Worm (Caenorhabditis elegans) whole organism, mixed stage, embryonic: ENCODE results near the gene Y57G11C.1131.
"Not testable (repeated sequence)": the region's sequence is repeated elsewhere in the genome, so short reads cannot be mapped to it uniquely, and the experiment has no call there.

Experiments used
- bed-3 ChIP-seq: fragments of 200-800 bp; sonication (Bioruptor generic); optimal IDR thresholded peaks from 3 replicates; lab custom pipeline; 2018; ENCODE audit warnings: mild to moderate bottlenecking, missing genetic modification characterization, moderate library complexity, missing compliant biosample characterization
- blmp-1 ChIP-seq: fragments of 150-350 bp; optimal IDR thresholded peaks from 2 replicates; lab custom pipeline; 2014; ENCODE audit warnings: missing biosample characterization, missing genetic modification characterization
- ceh-39 ChIP-seq: fragments of 150-350 bp; optimal IDR thresholded peaks from 2 replicates; lab custom pipeline; 2014; ENCODE audit warnings: missing biosample characterization, missing genetic modification characterization
- ceh-43 ChIP-seq: fragments of 200-800 bp; sonication (Bioruptor generic); optimal IDR thresholded peaks from 2 replicates; lab custom pipeline; 2018; ENCODE audit warnings: mild to moderate bottlenecking, missing genetic modification characterization, moderate library complexity, missing compliant biosample characterization
- ceh-83 ChIP-seq: fragments of 200-800 bp; sonication (Bioruptor generic); optimal IDR thresholded peaks from 2 replicates; lab custom pipeline; 2018; ENCODE audit warnings: mild to moderate bottlenecking, missing genetic modification characterization, missing compliant biosample characterization
- cnd-1 ChIP-seq: fragments of 200-800 bp; sonication (Bioruptor generic); optimal IDR thresholded peaks from 2 replicates; lab custom pipeline; 2018; ENCODE audit warnings: mild to moderate bottlenecking, missing genetic modification characterization, missing compliant biosample characterization
- drap-1 ChIP-seq: fragments of 200-800 bp; sonication (Bioruptor generic); optimal IDR thresholded peaks from 3 replicates; lab custom pipeline; 2018; ENCODE audit warnings: mild to moderate bottlenecking, missing genetic modification characterization, missing compliant biosample characterization
- elt-1 ChIP-seq: sonication (generic microtip); optimal IDR thresholded peaks from 2 replicates; lab custom pipeline; 2017; ENCODE audit warnings: missing genetic modification characterization, mild to moderate bottlenecking, missing compliant biosample characterization, antibody characterized with exemption, moderate library complexity, borderline replicate concordance; ENCODE audit not compliant: insufficient read depth
- elt-3 ChIP-seq: fragments of 150-350 bp; optimal IDR thresholded peaks from 2 replicates; lab custom pipeline; 2014; ENCODE audit warnings: missing biosample characterization, missing genetic modification characterization
- ham-2 ChIP-seq: fragments of 200-800 bp; sonication (Bioruptor generic); optimal IDR thresholded peaks from 2 replicates; lab custom pipeline; 2018; ENCODE audit warnings: mild to moderate bottlenecking, missing genetic modification characterization, missing compliant biosample characterization
- hlh-1 ChIP-seq: fragments of 150-350 bp; optimal IDR thresholded peaks from 2 replicates; lab custom pipeline; 2014; ENCODE audit warnings: missing biosample characterization, missing genetic modification reagents, missing genetic modification characterization
- lin-13 ChIP-seq: fragments of 150-350 bp; optimal IDR thresholded peaks from 2 replicates; lab custom pipeline; 2014; ENCODE audit warnings: missing biosample characterization, missing genetic modification characterization
- lin-32 ChIP-seq: fragments of 200-800 bp; sonication (Bioruptor generic); optimal IDR thresholded peaks from 2 replicates; lab custom pipeline; 2018; ENCODE audit warnings: mild to moderate bottlenecking, missing genetic modification characterization, missing compliant biosample characterization
- lsy-2 ChIP-seq: fragments of 150-350 bp; optimal IDR thresholded peaks from 2 replicates; lab custom pipeline; 2014; ENCODE audit warnings: missing biosample characterization, missing genetic modification characterization
- mab-5 ChIP-seq: fragments of 150-350 bp; optimal IDR thresholded peaks from 2 replicates; lab custom pipeline; 2014; ENCODE audit warnings: missing biosample characterization, missing genetic modification characterization
- mep-1 ChIP-seq: fragments of 150-350 bp; optimal IDR thresholded peaks from 2 replicates; lab custom pipeline; 2017; ENCODE audit warnings: missing biosample characterization, missing genetic modification reagents, missing genetic modification characterization, inconsistent platforms
- nhr-12 ChIP-seq: fragments of 150-350 bp; optimal IDR thresholded peaks from 2 replicates; lab custom pipeline; 2014; ENCODE audit warnings: missing biosample characterization, missing genetic modification characterization
- nhr-2 ChIP-seq: fragments of 150-350 bp; optimal IDR thresholded peaks from 2 replicates; lab custom pipeline; 2014; ENCODE audit warnings: missing biosample characterization, missing genetic modification characterization
- nhr-237 ChIP-seq: fragments of 150-350 bp; optimal IDR thresholded peaks from 2 replicates; lab custom pipeline; 2014; ENCODE audit warnings: missing biosample characterization, missing genetic modification characterization
- nhr-28 ChIP-seq: fragments of 150-350 bp; optimal IDR thresholded peaks from 2 replicates; lab custom pipeline; 2014; ENCODE audit warnings: missing biosample characterization, missing genetic modification characterization
- nhr-76 ChIP-seq: sonication (generic microtip); optimal IDR thresholded peaks from 2 replicates; lab custom pipeline; 2017; ENCODE audit warnings: missing biosample characterization, missing genetic modification characterization
- pha-4 ChIP-seq: fragments of 150-350 bp; optimal IDR thresholded peaks from 2 replicates; lab custom pipeline; 2018; ENCODE audit warnings: missing biosample characterization, missing genetic modification reagents, missing genetic modification characterization
- sem-2 ChIP-seq: fragments of 200-800 bp; sonication (Bioruptor generic); optimal IDR thresholded peaks from 2 replicates; lab custom pipeline; 2018; ENCODE audit warnings: mild to moderate bottlenecking, missing genetic modification characterization, missing compliant biosample characterization
- snpc-4 ChIP-seq: fragments of 150-350 bp; optimal IDR thresholded peaks from 2 replicates; lab custom pipeline; 2014; ENCODE audit warnings: missing biosample characterization, missing genetic modification characterization
- sptf-1 ChIP-seq: sonication (generic microtip); optimal IDR thresholded peaks from 2 replicates; lab custom pipeline; 2017; ENCODE audit warnings: mild to moderate bottlenecking, missing genetic modification characterization, moderate library complexity, missing compliant biosample characterization
- tbx-8 ChIP-seq: fragments of 200-800 bp; sonication (Bioruptor generic); optimal IDR thresholded peaks from 2 replicates; lab custom pipeline; 2018; ENCODE audit warnings: mild to moderate bottlenecking, missing genetic modification characterization, moderate library complexity, missing compliant biosample characterization
- unc-39 ChIP-seq: fragments of 150-350 bp; optimal IDR thresholded peaks from 2 replicates; lab custom pipeline; 2014; ENCODE audit warnings: missing biosample characterization, missing genetic modification characterization
- unc-62 ChIP-seq: fragments of 150-350 bp; optimal IDR thresholded peaks from 2 replicates; lab custom pipeline; 2014; ENCODE audit warnings: missing biosample characterization, missing genetic modification reagents, missing genetic modification characterization

Gene Y57G11C.1131

ce11 chrIV:14937017-14937416, 4.2 kb downstream of the Y57G11C.1131 start, which contains the start of gene Y57G11C.1144:
Y57G11C.1144 (plus strand) TSS chrIV:14937317.
- TF ChIP-seq nhr-12 = no peak
- no peak for TF ChIP-seq cnd-1 (tag; lab: Kevin White, UChicago)
- no peak for TF ChIP-seq elt-1 (tag; lab: Kevin White, UChicago)
- no peak for TF ChIP-seq blmp-1 (tag; lab: Kevin White, UChicago)
- TF ChIP-seq drap-1 = no peak
- no peak for TF ChIP-seq unc-62 (GFP tag; lab: Kevin White, UChicago)
- no peak for TF ChIP-seq tbx-8 (GFP tag; lab: Kevin White, UChicago)
- TF ChIP-seq lin-32 (GFP tag; lab: Kevin White, UChicago) = no peak
- TF ChIP-seq ceh-39 (tag; lab: Kevin White, UChicago) = no peak
- no peak for TF ChIP-seq nhr-28 (tag; lab: Kevin White, UChicago)
- TF ChIP-seq, all 35 proteins: peak for 0

ce11 chrIV:14938596-14938995, 5.8 kb downstream of the Y57G11C.1131 start, which contains the start of gene Y57G11C.30:
Y57G11C.30 (plus strand) TSS chrIV:14938896.
- TF ChIP-seq sem-2 (GFP tag; lab: Kevin White, UChicago); nhr-12; ham-2 (GFP tag; lab: Kevin White, UChicago): not testable (repeated sequence)

ce11 chrIV:14944234-14944633, 11.5 kb downstream of the Y57G11C.1131 start, which contains the start of gene Y57G11C.48:
Y57G11C.48 (minus strand) TSS chrIV:14944334.
- TF ChIP-seq snpc-4 = no peak
- TF ChIP-seq ceh-83 (GFP tag; lab: Kevin White, UChicago) = no peak
- no peak for TF ChIP-seq elt-1 (tag; lab: Kevin White, UChicago)
- no peak for TF ChIP-seq unc-39
- TF ChIP-seq cnd-1 (tag; lab: Kevin White, UChicago) = no peak
- TF ChIP-seq mab-5 = no peak
- TF ChIP-seq sem-2 (GFP tag; lab: Kevin White, UChicago) = no peak
- TF ChIP-seq nhr-12 = no peak
- no peak for TF ChIP-seq nhr-2
- TF ChIP-seq lsy-2 (tag; lab: Kevin White, UChicago) = no peak
- TF ChIP-seq bed-3 = no peak
- TF ChIP-seq, all 35 proteins: peak for 0

ce11 chrIV:14949048-14949447, 16.3 kb downstream of the Y57G11C.1131 start:
- TF ChIP-seq elt-3 (tag; lab: Kevin White, UChicago) (no peak), lsy-2 (tag; lab: Kevin White, UChicago) (no peak), ham-2 (GFP tag; lab: Kevin White, UChicago) (no peak), ceh-43 (GFP tag; lab: Kevin White, UChicago) (no peak), mep-1 (tag; lab: Kevin White, UChicago) (no peak), lin-32 (GFP tag; lab: Kevin White, UChicago) (no peak), sptf-1 (tag; lab: Kevin White, UChicago) (no peak), mab-5 (no peak), nhr-76 (tag; lab: Kevin White, UChicago) (no peak), bed-3 (no peak), drap-1 (no peak)

ce11 chrIV:14950468-14950867, 17.7 kb downstream of the Y57G11C.1131 start, which contains the start of gene Y41E3.22:
Y41E3.22 (plus strand) TSS chrIV:14950710.
- TF ChIP-seq nhr-12 = no peak
- no peak for TF ChIP-seq ham-2 (GFP tag; lab: Kevin White, UChicago)
- TF ChIP-seq ceh-39 (tag; lab: Kevin White, UChicago) = no peak
- TF ChIP-seq ceh-43 (GFP tag; lab: Kevin White, UChicago) = no peak
- no peak for TF ChIP-seq ceh-83 (GFP tag; lab: Kevin White, UChicago)
- TF ChIP-seq tbx-8 (GFP tag; lab: Kevin White, UChicago) = no peak
- TF ChIP-seq mab-5 = no peak
- TF ChIP-seq lin-32 (GFP tag; lab: Kevin White, UChicago) = no peak
- TF ChIP-seq unc-39 = no peak
- no peak for TF ChIP-seq lin-13 (tag; lab: Kevin White, UChicago)
- TF ChIP-seq mep-1 (tag; lab: Kevin White, UChicago) = no peak
- no peak for TF ChIP-seq pha-4 (tag; lab: Kevin White, UChicago)
- TF ChIP-seq elt-1 (tag; lab: Kevin White, UChicago) = no peak
- TF ChIP-seq blmp-1 (tag; lab: Kevin White, UChicago) = no peak
- no peak for TF ChIP-seq hlh-1 (tag; lab: Kevin White, UChicago)
- no peak for TF ChIP-seq nhr-237
- TF ChIP-seq sem-2 (GFP tag; lab: Kevin White, UChicago) = no peak
- TF ChIP-seq unc-62 (GFP tag; lab: Kevin White, UChicago) = no peak
